Worm (Caenorhabditis elegans) whole organism, mixed stage, embryonic: ENCODE results near the gene ccd-5.
A peak's percentile ranks its signal among the peaks of the same experiment; 100 is the strongest.

ENCODE experiments used
- bed-3 ChIP-seq: fragments of 200-800 bp; sonication (Bioruptor generic); optimal IDR thresholded peaks from 3 replicates; lab custom pipeline; 2018; ENCODE audit warnings: mild to moderate bottlenecking, missing genetic modification characterization, moderate library complexity, missing compliant biosample characterization
- ceh-83 ChIP-seq: fragments of 200-800 bp; sonication (Bioruptor generic); optimal IDR thresholded peaks from 2 replicates; lab custom pipeline; 2018; ENCODE audit warnings: mild to moderate bottlenecking, missing genetic modification characterization, missing compliant biosample characterization
- ces-1 ChIP-seq: fragments of 150-350 bp; optimal IDR thresholded peaks from 2 replicates; lab custom pipeline; 2014; ENCODE audit warnings: missing biosample characterization, missing genetic modification reagents, missing genetic modification characterization
- cnd-1 ChIP-seq: fragments of 200-800 bp; sonication (Bioruptor generic); optimal IDR thresholded peaks from 2 replicates; lab custom pipeline; 2018; ENCODE audit warnings: mild to moderate bottlenecking, missing genetic modification characterization, missing compliant biosample characterization
- elt-1 ChIP-seq: sonication (generic microtip); optimal IDR thresholded peaks from 2 replicates; lab custom pipeline; 2017; ENCODE audit warnings: missing genetic modification characterization, mild to moderate bottlenecking, missing compliant biosample characterization, antibody characterized with exemption, moderate library complexity, borderline replicate concordance; ENCODE audit not compliant: insufficient read depth
- elt-3 ChIP-seq: fragments of 150-350 bp; optimal IDR thresholded peaks from 2 replicates; lab custom pipeline; 2014; ENCODE audit warnings: missing biosample characterization, missing genetic modification characterization
- ham-2 ChIP-seq: fragments of 200-800 bp; sonication (Bioruptor generic); optimal IDR thresholded peaks from 2 replicates; lab custom pipeline; 2018; ENCODE audit warnings: mild to moderate bottlenecking, missing genetic modification characterization, missing compliant biosample characterization
- hlh-1 ChIP-seq: fragments of 150-350 bp; optimal IDR thresholded peaks from 2 replicates; lab custom pipeline; 2014; ENCODE audit warnings: missing biosample characterization, missing genetic modification reagents, missing genetic modification characterization
- lin-13 ChIP-seq: fragments of 150-350 bp; optimal IDR thresholded peaks from 2 replicates; lab custom pipeline; 2014; ENCODE audit warnings: missing biosample characterization, missing genetic modification characterization
- lin-32 ChIP-seq: fragments of 200-800 bp; sonication (Bioruptor generic); optimal IDR thresholded peaks from 2 replicates; lab custom pipeline; 2018; ENCODE audit warnings: mild to moderate bottlenecking, missing genetic modification characterization, missing compliant biosample characterization
- lsy-2 ChIP-seq: fragments of 150-350 bp; optimal IDR thresholded peaks from 2 replicates; lab custom pipeline; 2014; ENCODE audit warnings: missing biosample characterization, missing genetic modification characterization
- mab-5 ChIP-seq: fragments of 150-350 bp; optimal IDR thresholded peaks from 2 replicates; lab custom pipeline; 2014; ENCODE audit warnings: missing biosample characterization, missing genetic modification characterization
- mep-1 ChIP-seq: fragments of 150-350 bp; optimal IDR thresholded peaks from 2 replicates; lab custom pipeline; 2017; ENCODE audit warnings: missing biosample characterization, missing genetic modification reagents, missing genetic modification characterization, inconsistent platforms
- mls-2 ChIP-seq: sonication (generic microtip); optimal IDR thresholded peaks from 2 replicates; lab custom pipeline; 2016; ENCODE audit warnings: mild to moderate bottlenecking, missing genetic modification characterization, moderate library complexity, missing compliant biosample characterization
- nhr-12 ChIP-seq: fragments of 150-350 bp; optimal IDR thresholded peaks from 2 replicates; lab custom pipeline; 2014; ENCODE audit warnings: missing biosample characterization, missing genetic modification characterization
- nhr-2 ChIP-seq: fragments of 150-350 bp; optimal IDR thresholded peaks from 2 replicates; lab custom pipeline; 2014; ENCODE audit warnings: missing biosample characterization, missing genetic modification characterization
- nhr-237 ChIP-seq: fragments of 150-350 bp; optimal IDR thresholded peaks from 2 replicates; lab custom pipeline; 2014; ENCODE audit warnings: missing biosample characterization, missing genetic modification characterization
- nhr-28 ChIP-seq: fragments of 150-350 bp; optimal IDR thresholded peaks from 2 replicates; lab custom pipeline; 2014; ENCODE audit warnings: missing biosample characterization, missing genetic modification characterization
- pha-4 ChIP-seq: fragments of 150-350 bp; optimal IDR thresholded peaks from 2 replicates; lab custom pipeline; 2018; ENCODE audit warnings: missing biosample characterization, missing genetic modification reagents, missing genetic modification characterization
- sem-2 ChIP-seq: fragments of 200-800 bp; sonication (Bioruptor generic); optimal IDR thresholded peaks from 2 replicates; lab custom pipeline; 2018; ENCODE audit warnings: mild to moderate bottlenecking, missing genetic modification characterization, missing compliant biosample characterization
- snpc-4 ChIP-seq: fragments of 150-350 bp; optimal IDR thresholded peaks from 2 replicates; lab custom pipeline; 2014; ENCODE audit warnings: missing biosample characterization, missing genetic modification characterization
- sptf-1 ChIP-seq: sonication (generic microtip); optimal IDR thresholded peaks from 2 replicates; lab custom pipeline; 2017; ENCODE audit warnings: mild to moderate bottlenecking, missing genetic modification characterization, moderate library complexity, missing compliant biosample characterization
- tbx-8 ChIP-seq: fragments of 200-800 bp; sonication (Bioruptor generic); optimal IDR thresholded peaks from 2 replicates; lab custom pipeline; 2018; ENCODE audit warnings: mild to moderate bottlenecking, missing genetic modification characterization, moderate library complexity, missing compliant biosample characterization
- unc-120 ChIP-seq: sonication (generic microtip); optimal IDR thresholded peaks from 2 replicates; lab custom pipeline; 2017; ENCODE audit warnings: missing genetic modification characterization, missing compliant biosample characterization; ENCODE audit not compliant: poor library complexity, severe bottlenecking
- unc-62 ChIP-seq: fragments of 150-350 bp; optimal IDR thresholded peaks from 2 replicates; lab custom pipeline; 2014; ENCODE audit warnings: missing biosample characterization, missing genetic modification reagents, missing genetic modification characterization
- zip-8 ChIP-seq: fragments of 150-350 bp; optimal IDR thresholded peaks from 2 replicates; lab custom pipeline; 2014; ENCODE audit warnings: missing biosample characterization, missing genetic modification characterization
- ztf-11 ChIP-seq: fragments of 150-350 bp; optimal IDR thresholded peaks from 2 replicates; lab custom pipeline; 2014; ENCODE audit warnings: missing biosample characterization, missing genetic modification characterization

The ccd-5 gene

ce11 chrX:2607522-2608278 is 35.2 kb upstream of the ccd-5 start, which contains the start of gene T03G6.1:
TSS of gene T03G6.1 (plus strand) at chrX:2608228.
- TF ChIP-seq mls-2 (tag; lab: Kevin White, UChicago) (no peak), lin-32 (no peak), elt-3 (tag; lab: Kevin White, UChicago) (no peak), bed-3 (GFP tag; lab: Kevin White, UChicago) (no peak), elt-1 (tag; lab: Kevin White, UChicago) (peak; percentile 72), zip-8 (tag; lab: Kevin White, UChicago) (peak; percentile 88), ceh-83 (GFP tag; lab: Kevin White, UChicago) (no peak), nhr-237 (tag; lab: Kevin White, UChicago) (no peak), nhr-12 (tag; lab: Kevin White, UChicago) (no peak), hlh-1 (tag; lab: Kevin White, UChicago) (no peak), pha-4 (tag; lab: Kevin White, UChicago) (no peak), mep-1 (tag; lab: Kevin White, UChicago) (no peak), cnd-1 (tag; lab: Kevin White, UChicago) (no peak), ham-2 (GFP tag; lab: Kevin White, UChicago) (no peak)

- no peak for TF ChIP-seq hlh-1 (tag; lab: Kevin White, UChicago)
- TF ChIP-seq ces-1 (GFP tag; lab: Kevin White, UChicago): peak; percentile 40
Measured at ce11 chrX:2604358-2605016, 32.0 kb upstream of the ccd-5 start.

ce11 chrX:2601025-2601705 is 28.7 kb upstream of the ccd-5 start:
- TF ChIP-seq mep-1 (tag; lab: Kevin White, UChicago): no peak

ce11 chrX:2598833-2599279 is 26.4 kb upstream of the ccd-5 start:
- TF ChIP-seq zip-8 (tag; lab: Kevin White, UChicago): no peak
- TF ChIP-seq mls-2 (tag; lab: Kevin White, UChicago): peak; percentile 47
- peak; percentile 7 for TF ChIP-seq lsy-2 (tag; lab: Kevin White, UChicago)
- TF ChIP-seq unc-120 (tag; lab: Kevin White, UChicago): peak; percentile 100
- no peak for TF ChIP-seq nhr-2 (tag; lab: Kevin White, UChicago)
- peak; percentile 43 for TF ChIP-seq sptf-1
- TF ChIP-seq unc-62 (GFP tag; lab: Kevin White, UChicago): peak; percentile 44
- TF ChIP-seq ces-1 (GFP tag; lab: Kevin White, UChicago): peak; percentile 36

DNA sequence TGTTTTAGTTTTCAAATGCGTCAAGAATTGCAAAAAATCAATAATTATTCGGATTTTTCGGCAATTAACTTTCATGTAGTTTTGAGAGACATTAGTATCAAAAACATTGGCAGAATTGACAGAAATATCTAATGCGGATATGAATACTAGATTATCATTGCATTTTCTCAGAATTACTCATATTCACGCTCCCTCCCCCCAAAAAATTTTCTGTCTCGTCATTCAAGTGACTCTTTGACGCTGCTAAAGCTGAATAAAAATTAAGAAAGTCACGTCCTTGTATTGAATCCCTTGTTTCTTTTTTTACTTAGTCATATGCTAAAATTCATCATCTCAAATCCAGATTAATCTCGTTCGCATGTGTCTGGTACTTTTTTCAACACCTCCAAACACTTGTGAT is 24.2 kb upstream of the ccd-5 start:
- TF ChIP-seq bed-3 (GFP tag; lab: Kevin White, UChicago) (no peak), nhr-237 (tag; lab: Kevin White, UChicago) (no peak), sem-2 (no peak), nhr-12 (tag; lab: Kevin White, UChicago) (no peak), lin-13 (tag; lab: Kevin White, UChicago) (no peak), ztf-11 (tag; lab: Kevin White, UChicago) (no peak), mls-2 (tag; lab: Kevin White, UChicago) (no peak), tbx-8 (GFP tag; lab: Kevin White, UChicago) (no peak), zip-8 (tag; lab: Kevin White, UChicago) (no peak)

DNA sequence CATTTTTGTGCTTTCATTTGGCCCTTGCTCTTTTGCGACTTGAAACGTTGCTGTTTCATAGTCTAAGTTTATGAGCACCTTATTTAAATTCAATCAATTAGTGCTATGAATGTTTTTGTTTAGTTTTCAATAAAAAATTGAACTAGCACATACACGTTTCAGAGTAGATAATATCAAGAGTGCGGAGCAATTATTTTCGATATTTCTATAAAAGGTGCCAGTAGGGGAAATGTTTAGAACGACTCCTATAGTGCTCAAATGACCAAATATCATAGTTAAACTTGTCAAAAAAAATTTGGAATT is 23.3 kb upstream of the ccd-5 start:
- TF ChIP-seq lsy-2 (tag; lab: Kevin White, UChicago) (no peak), ceh-83 (GFP tag; lab: Kevin White, UChicago) (no peak), lin-13 (tag; lab: Kevin White, UChicago) (no peak), nhr-28 (tag; lab: Kevin White, UChicago) (no peak), sem-2 (no peak), mab-5 (tag; lab: Kevin White, UChicago) (no peak), unc-62 (GFP tag; lab: Kevin White, UChicago) (no peak), snpc-4 (no peak), ces-1 (GFP tag; lab: Kevin White, UChicago) (no peak), ham-2 (GFP tag; lab: Kevin White, UChicago) (no peak)
